Fruit fly (Drosophila melanogaster): ENCODE measurements around the gene GC2.
"Not testable (repeated sequence)": the region's sequence is repeated elsewhere in the genome, so short reads cannot be mapped to it uniquely, and the experiment has no call there.

The GC2 gene

dm6 chr3R:11971394-11971793, at the start of gene GC2:
Gene GC2, plus strand, starts transcription at chr3R:11971694.
- TF ChIP-seq CG17801 (GFP tag; optimal IDR thresholded peaks at IDR 0.05; ENCODE audit: partially characterized antibody) = no peak

dm6 chr3R:11930962-11931361, 40.5 kb upstream of the GC2 start, which contains the start of gene CG14731:
Gene CG14731, plus strand, starts transcription at chr3R:11931262.
- no peak for TF ChIP-seq CG17801 (GFP tag; optimal IDR thresholded peaks at IDR 0.05; ENCODE audit: partially characterized antibody)

dm6 chr3R:11933903-11934302, 37.6 kb upstream of the GC2 start:
- TF ChIP-seq CG17801 (GFP tag; optimal IDR thresholded peaks at IDR 0.05; ENCODE audit: partially characterized antibody) = no peak

- no peak for TF ChIP-seq CG17801 (GFP tag; optimal IDR thresholded peaks at IDR 0.05; ENCODE audit: partially characterized antibody)
These were observed 33.9 kb upstream of the GC2 start for dm6 chr3R:11937427-11938114.

dm6 chr3R:11941116-11941515, 30.4 kb upstream of the GC2 start:
- TF ChIP-seq CG17801 (GFP tag; optimal IDR thresholded peaks at IDR 0.05; ENCODE audit: partially characterized antibody) = no peak

dm6 chr3R:11945450-11946317, 25.8 kb upstream of the GC2 start:
- TF ChIP-seq CG17801 (GFP tag; optimal IDR thresholded peaks at IDR 0.05; ENCODE audit: partially characterized antibody) = no peak

- no peak for TF ChIP-seq CG17801 (GFP tag; optimal IDR thresholded peaks at IDR 0.05; ENCODE audit: partially characterized antibody)
These were observed 24.2 kb upstream of the GC2 start for dm6 chr3R:11947079-11947869.

dm6 chr3R:11947959-11948358, 23.5 kb upstream of the GC2 start:
- TF ChIP-seq CG17801 (GFP tag; optimal IDR thresholded peaks at IDR 0.05; ENCODE audit: partially characterized antibody) = no peak

dm6 chr3R:11948903-11949358, 22.6 kb upstream of the GC2 start, which contains the start of gene Cad87A:
Gene Cad87A, minus strand, starts transcription at chr3R:11949129.
- peak; percentile 55 for TF ChIP-seq CG17801 (GFP tag; optimal IDR thresholded peaks at IDR 0.05; ENCODE audit: partially characterized antibody)

dm6 chr3R:11949387-11950029, 22.0 kb upstream of the GC2 start, which contains the start of gene CG31211:
Gene CG31211, plus strand, starts transcription at chr3R:11949680.
- TF ChIP-seq CG17801 (GFP tag; optimal IDR thresholded peaks at IDR 0.05; ENCODE audit: partially characterized antibody) = no peak

- TF ChIP-seq CG17801 (GFP tag; optimal IDR thresholded peaks at IDR 0.05; ENCODE audit: partially characterized antibody) = not testable (repeated sequence)
These were observed 15.1 kb upstream of the GC2 start, which contains the start of gene Hsp70Aa for dm6 chr3R:11956444-11956843. Gene Hsp70Aa, minus strand, starts transcription at chr3R:11956544.

- TF ChIP-seq CG17801 (GFP tag; optimal IDR thresholded peaks at IDR 0.05; ENCODE audit: partially characterized antibody) = no peak
These were observed 14.1 kb upstream of the GC2 start for dm6 chr3R:11957388-11957787.

dm6 chr3R:11958235-11958634, 13.3 kb upstream of the GC2 start, which contains the start of gene Hsp70Ab:
Gene Hsp70Ab, plus strand, starts transcription at chr3R:11958535.
- TF ChIP-seq CG17801 (GFP tag; optimal IDR thresholded peaks at IDR 0.05; ENCODE audit: partially characterized antibody) = not testable (repeated sequence)

- TF ChIP-seq CG17801 (GFP tag; optimal IDR thresholded peaks at IDR 0.05; ENCODE audit: partially characterized antibody) = peak; percentile 77
These were observed 8.7 kb upstream of the GC2 start, which contains the start of the genes CG3281 and aurA for dm6 chr3R:11962739-11963214. Gene CG3281, minus strand, starts transcription at chr3R:11962805. Gene aurA, plus strand, starts transcription at chr3R:11963124.

All from ovary, adult (tissue).